Worm (Caenorhabditis elegans) whole organism, late embryonic: ENCODE measurements around the gene F13E9.19.

Source experiments
- ama-1 ChIP-seq: fragments of 150-350 bp; optimal IDR thresholded peaks from 2 replicates; lab custom pipeline; 2014
- ceh-34 ChIP-seq: sonication (generic microtip); optimal IDR thresholded peaks from 2 replicates; lab custom pipeline; 2016; ENCODE audit warnings: mild to moderate bottlenecking, missing genetic modification characterization, missing compliant biosample characterization
- ceh-48 ChIP-seq: sonication (generic microtip); optimal IDR thresholded peaks from 2 replicates; lab custom pipeline; 2016; ENCODE audit warnings: missing genetic modification characterization, inconsistent platforms, missing compliant biosample characterization
- dmd-4 ChIP-seq: sonication (generic microtip); optimal IDR thresholded peaks from 2 replicates; lab custom pipeline; 2016; ENCODE audit warnings: borderline replicate concordance, missing genetic modification characterization, missing compliant biosample characterization
- gmeb-2 ChIP-seq: sonication (generic microtip); optimal IDR thresholded peaks from 2 replicates; lab custom pipeline; 2016; ENCODE audit warnings: missing genetic modification characterization, inconsistent platforms, missing compliant biosample characterization
- nfya-1 ChIP-seq: sonication (generic microtip); optimal IDR thresholded peaks from 2 replicates; lab custom pipeline; 2017; ENCODE audit warnings: missing genetic modification characterization, mild to moderate bottlenecking, missing compliant biosample characterization, antibody characterized with exemption, moderate library complexity
- nhr-11 ChIP-seq: fragments of 150-350 bp; optimal IDR thresholded peaks from 2 replicates; lab custom pipeline; 2014; ENCODE audit warnings: missing biosample characterization, missing genetic modification characterization
- nhr-232 ChIP-seq: sonication (generic microtip); optimal IDR thresholded peaks from 2 replicates; lab custom pipeline; 2016; ENCODE audit warnings: missing genetic modification characterization, missing compliant biosample characterization
- npax-4 ChIP-seq: sonication (generic microtip); optimal IDR thresholded peaks from 2 replicates; lab custom pipeline; 2016; ENCODE audit warnings: missing genetic modification characterization, missing compliant biosample characterization
- pag-3 ChIP-seq: sonication (generic microtip); optimal IDR thresholded peaks from 2 replicates; lab custom pipeline; 2016; ENCODE audit warnings: missing compliant biosample characterization, missing genetic modification characterization, borderline replicate concordance
- pha-2 ChIP-seq: sonication (generic microtip); optimal IDR thresholded peaks from 2 replicates; lab custom pipeline; 2017; ENCODE audit warnings: mild to moderate bottlenecking, missing genetic modification characterization, missing compliant biosample characterization
- pqm-1 ChIP-seq: sonication (generic microtip); optimal IDR thresholded peaks from 2 replicates; lab custom pipeline; 2016; ENCODE audit warnings: missing genetic modification characterization, missing compliant biosample characterization
- sox-4 ChIP-seq: sonication (generic microtip); optimal IDR thresholded peaks from 2 replicates; lab custom pipeline; 2017; ENCODE audit warnings: mild to moderate bottlenecking, missing genetic modification characterization, inconsistent platforms, missing compliant biosample characterization
- tbx-2 ChIP-seq: sonication (generic microtip); optimal IDR thresholded peaks from 2 replicates; lab custom pipeline; 2016; ENCODE audit warnings: missing genetic modification characterization, missing compliant biosample characterization

- TF ChIP-seq pqm-1 (tag; lab: Kevin White, UChicago), result no peak
- TF ChIP-seq gmeb-2 (tag; lab: Kevin White, UChicago), result no peak
- TF ChIP-seq npax-4 (tag; lab: Kevin White, UChicago), result no peak
- no peak for TF ChIP-seq nfya-1 (tag; lab: Kevin White, UChicago)
- no peak for TF ChIP-seq ama-1 (lab: Kevin White, UChicago)
- TF ChIP-seq ceh-48 (tag; lab: Kevin White, UChicago), result no peak
- TF ChIP-seq ceh-34 (tag; lab: Kevin White, UChicago), result no peak
- no peak for TF ChIP-seq pag-3 (tag; lab: Kevin White, UChicago)
- no peak for TF ChIP-seq sox-4
- no peak for TF ChIP-seq dmd-4 (tag; lab: Kevin White, UChicago)
- no peak for TF ChIP-seq nhr-11 (tag; lab: Kevin White, UChicago)
- TF ChIP-seq pha-2 (tag; lab: Kevin White, UChicago), result no peak
- TF ChIP-seq nhr-232 (tag; lab: Kevin White, UChicago), result no peak
- no peak for TF ChIP-seq tbx-2
Observed at ce11 chrIV:10852403-10852802, 46.8 kb upstream of the F13E9.19 start.
